Worm (Caenorhabditis elegans): ENCODE data around the gene pkc-1.

DNA sequence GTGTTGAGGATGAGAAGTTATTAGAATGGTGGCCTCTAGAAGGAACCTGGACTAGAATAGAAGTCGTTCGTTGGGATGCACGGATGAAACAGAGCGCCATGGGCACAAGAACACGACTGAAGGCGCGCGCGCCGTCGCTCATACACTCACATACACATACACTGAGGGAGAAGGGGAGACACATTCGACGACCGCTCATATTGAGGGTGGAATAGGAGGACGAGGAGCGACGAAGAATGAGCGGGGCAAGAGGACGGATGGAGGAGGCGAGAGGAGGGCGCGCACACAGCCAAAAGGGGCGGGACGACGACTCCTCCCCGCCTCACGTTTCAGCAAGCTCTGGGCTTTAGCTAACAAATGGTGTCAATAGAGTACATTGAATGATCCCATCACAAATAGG lies 6.8 kb upstream of the pkc-1 start:
- TF ChIP-seq unc-62 (GFP tag; optimal IDR thresholded peaks at IDR 0.05) (no peak), lin-32 (GFP tag; optimal IDR thresholded peaks at IDR 0.05) (no peak), lin-13 (tag; optimal IDR thresholded peaks at IDR 0.05) (no peak), nhr-237 (tag; optimal IDR thresholded peaks at IDR 0.05) (no peak), elt-3 (tag; optimal IDR thresholded peaks at IDR 0.05) (no peak), nhr-28 (tag; optimal IDR thresholded peaks at IDR 0.05) (no peak), unc-39 (tag; optimal IDR thresholded peaks at IDR 0.05) (no peak), blmp-1 (tag; optimal IDR thresholded peaks at IDR 0.05) (no peak), ztf-11 (tag; optimal IDR thresholded peaks at IDR 0.05) (no peak), ham-2 (GFP tag; optimal IDR thresholded peaks at IDR 0.05) (peak; percentile 70)
